Worm (Caenorhabditis elegans): Measurements from ENCODE around the gene zfp-1.

The zfp-1 gene

ce11 chrIII:8782744-8783143 lies 8.6 kb upstream of the zfp-1 start (continued):
- TF ChIP-seq ceh-88 (GFP tag; IDR thresholded peaks at IDR 0.05) (no peak), unc-130 (tag; optimal IDR thresholded peaks at IDR 0.05) (peak; percentile 50), unc-30 (tag; optimal IDR thresholded peaks at IDR 0.05) (no peak), aly-2 (tag; optimal IDR thresholded peaks at IDR 0.05) (no peak), nhr-47 (tag; optimal IDR thresholded peaks at IDR 0.05) (no peak), zag-1 (tag; optimal IDR thresholded peaks at IDR 0.05) (no peak), fkh-8 (tag; optimal IDR thresholded peaks at IDR 0.05) (no peak), unc-86 (tag; optimal IDR thresholded peaks at IDR 0.05) (no peak), grh-1 (GFP tag; IDR thresholded peaks at IDR 0.05) (no peak), nhr-28 (tag; optimal IDR thresholded peaks at IDR 0.05) (no peak), ceh-63 (GFP tag; optimal IDR thresholded peaks at IDR 0.05) (no peak), xbp-1 (tag; optimal IDR thresholded peaks at IDR 0.05) (no peak), hpl-2 (GFP tag; optimal IDR thresholded peaks at IDR 0.05) (no peak), lin-39 (tag; optimal IDR thresholded peaks at IDR 0.05) (no peak), fkh-10 (GFP tag; optimal IDR thresholded peaks at IDR 0.05) (no peak), fkh-4 (tag; optimal IDR thresholded peaks at IDR 0.05; ENCODE audit: borderline replicate concordance) (no peak), snpc-4 (tag; optimal IDR thresholded peaks at IDR 0.05) (no peak), ceh-82 (tag; optimal IDR thresholded peaks at IDR 0.05) (no peak), Y116A8C.19 (tag; optimal IDR thresholded peaks at IDR 0.05; ENCODE audit: borderline replicate concordance) (no peak), rnt-1 (tag; optimal IDR thresholded peaks at IDR 0.05) (no peak), sox-4 (tag; optimal IDR thresholded peaks at IDR 0.05) (no peak), efl-3 (GFP tag; optimal IDR thresholded peaks at IDR 0.05) (no peak), mef-2 (tag; optimal IDR thresholded peaks at IDR 0.05) (no peak), egl-27 (tag; optimal IDR thresholded peaks at IDR 0.05) (no peak), hlh-4 (tag; optimal IDR thresholded peaks at IDR 0.05) (no peak), nhr-12 (tag; optimal IDR thresholded peaks at IDR 0.05) (no peak), ets-5 (GFP tag; IDR thresholded peaks at IDR 0.05) (no peak), nhr-71 (tag; optimal IDR thresholded peaks at IDR 0.05) (peak; percentile 51), ama-1 (optimal IDR thresholded peaks at IDR 0.05) (no peak), sup-37 (GFP tag; optimal IDR thresholded peaks at IDR 0.05) (no peak), nhr-84 (tag; optimal IDR thresholded peaks at IDR 0.05) (no peak), aha-1 (tag; optimal IDR thresholded peaks at IDR 0.05) (no peak), unc-98 (GFP tag; IDR thresholded peaks at IDR 0.05) (no peak), jun-1 (tag; optimal IDR thresholded peaks at IDR 0.05) (no peak), pag-3 (tag; optimal IDR thresholded peaks at IDR 0.05; ENCODE audit: borderline replicate concordance, insufficient read depth) (no peak), isw-1 (GFP tag; IDR thresholded peaks at IDR 0.05) (no peak), irx-1 (tag; optimal IDR thresholded peaks at IDR 0.05) (no peak), lir-3 (tag; optimal IDR thresholded peaks at IDR 0.05; ENCODE audit: poor library complexity) (no peak)

ce11 chrIII:8784500-8784899 lies 6.8 kb upstream of the zfp-1 start:
- TF ChIP-seq nhr-28 (tag; optimal IDR thresholded peaks at IDR 0.05), result no peak
- TF ChIP-seq lin-14 (GFP tag; optimal IDR thresholded peaks at IDR 0.05), result peak; percentile 70
- no peak for TF ChIP-seq mab-9 (GFP tag; IDR thresholded peaks at IDR 0.05)
- TF ChIP-seq elt-3 (tag; optimal IDR thresholded peaks at IDR 0.05), result no peak
- no peak for TF ChIP-seq aha-1 (tag; optimal IDR thresholded peaks at IDR 0.05)
- no peak for TF ChIP-seq grh-1 (GFP tag; IDR thresholded peaks at IDR 0.05)
- no peak for TF ChIP-seq zag-1 (tag; optimal IDR thresholded peaks at IDR 0.05)
- TF ChIP-seq zip-4 (GFP tag; optimal IDR thresholded peaks at IDR 0.05), result no peak
- no peak for TF ChIP-seq lir-3 (tag; optimal IDR thresholded peaks at IDR 0.05; ENCODE audit: poor library complexity)
- peak; percentile 52 for TF ChIP-seq fkh-10 (GFP tag; optimal IDR thresholded peaks at IDR 0.05)
- peak; percentile 41 for TF ChIP-seq egl-13 (tag; optimal IDR thresholded peaks at IDR 0.05)
- no peak for TF ChIP-seq F16B12.6 (tag; optimal IDR thresholded peaks at IDR 0.05)
- peak; percentile 42 for TF ChIP-seq nhr-71 (tag; optimal IDR thresholded peaks at IDR 0.05)
- TF ChIP-seq ceh-82 (tag; optimal IDR thresholded peaks at IDR 0.05), result peak in 1 of 3 experiments; percentile 8
- TF ChIP-seq unc-98 (GFP tag; IDR thresholded peaks at IDR 0.05), result no peak
- TF ChIP-seq hpl-2 (GFP tag; optimal IDR thresholded peaks at IDR 0.05), result no peak
- TF ChIP-seq nhr-11 (tag; optimal IDR thresholded peaks at IDR 0.05), result no peak
- peak; percentile 31 for TF ChIP-seq unc-86 (tag; optimal IDR thresholded peaks at IDR 0.05)
- no peak for TF ChIP-seq unc-30 (tag; optimal IDR thresholded peaks at IDR 0.05)
- no peak for TF ChIP-seq sup-37 (GFP tag; optimal IDR thresholded peaks at IDR 0.05)
- TF ChIP-seq ceh-8 (GFP tag; optimal IDR thresholded peaks at IDR 0.05), result no peak
